Worm (Caenorhabditis elegans) whole organism, young adult: ENCODE measurements around the gene let-653.

ENCODE experiments used
- B0035.1 ChIP-seq: sonication (generic microtip); optimal IDR thresholded peaks from 2 replicates; lab custom pipeline; 2016; ENCODE audit warnings: missing genetic modification characterization, mild to moderate bottlenecking, missing compliant biosample characterization, missing genotype, missing genetic modification reagents
- K11D2.4 ChIP-seq: fragments of 200-800 bp; sonication (Bioruptor generic); IDR thresholded peaks from 2 replicates; pipeline ENCODE4 v1.3.6; 2022; ENCODE audit warnings: missing genetic modification reagents, missing genetic modification characterization, missing compliant biosample characterization
- Y79H2A.3 ChIP-seq: fragments of 200-800 bp; sonication (Bioruptor generic); conservative IDR thresholded peaks from 2 replicates; pipeline ENCODE4 v1.3.6; 2022; ENCODE audit warnings: missing genetic modification reagents, missing genetic modification characterization, missing compliant biosample characterization
- ama-1 ChIP-seq, 3 experiments: fragments of 150-350 bp in 1 of 3; sonication (generic microtip) in 2 of 3; optimal IDR thresholded peaks; 2 replicates each; lab custom pipeline; 2014 to 2018; ENCODE audit warnings: missing biosample characterization in 2 of 3, missing genetic modification characterization in 2 of 3, missing genetic modification reagents in 2 of 3
- athp-1 ChIP-seq: sonication (generic microtip); optimal IDR thresholded peaks from 2 replicates; lab custom pipeline; 2017; ENCODE audit warnings: mild to moderate bottlenecking, missing genetic modification characterization, missing compliant biosample characterization
- dpff-1 ChIP-seq: sonication (generic microtip); optimal IDR thresholded peaks from 2 replicates; lab custom pipeline; 2017; ENCODE audit warnings: mild to moderate bottlenecking, missing genetic modification characterization, missing compliant biosample characterization
- rcor-1 ChIP-seq: fragments of 200-800 bp; sonication (Bioruptor generic); IDR thresholded peaks from 2 replicates; pipeline ENCODE4 v1.3.6; 2022; ENCODE audit warnings: missing genetic modification reagents, missing genetic modification characterization, missing compliant biosample characterization
- repo-1 ChIP-seq: sonication (generic microtip); optimal IDR thresholded peaks from 2 replicates; lab custom pipeline; 2017; ENCODE audit warnings: mild to moderate bottlenecking, missing genetic modification characterization, missing compliant biosample characterization
- snpc-1.1 ChIP-seq: sonication (generic microtip); optimal IDR thresholded peaks from 2 replicates; lab custom pipeline; 2017; ENCODE audit warnings: missing genetic modification characterization, mild to moderate bottlenecking, missing compliant biosample characterization, antibody characterized with exemption, moderate library complexity, missing genotype, missing genetic modification reagents; ENCODE audit not compliant: insufficient read depth
- snpc-4 ChIP-seq, 5 experiments: fragments of 150-350 bp in 1 of 5; sonication (generic microtip) in 4 of 5; optimal IDR thresholded peaks; 2 replicates each; lab custom pipeline; 2014 to 2018; ENCODE audit warnings: missing genetic modification characterization in 5 of 5, missing biosample characterization in 3 of 5, antibody characterized with exemption in 2 of 5, mild to moderate bottlenecking in 2 of 5, missing compliant biosample characterization in 2 of 5, missing genotype in 2 of 5, moderate library complexity in 2 of 5, missing genetic modification reagents in 1 of 5
- sptf-2 ChIP-seq: fragments of 200-800 bp; sonication (Bioruptor generic); optimal IDR thresholded peaks from 2 replicates; lab custom pipeline; 2018; ENCODE audit warnings: mild to moderate bottlenecking, missing genetic modification characterization, missing compliant biosample characterization
- tbx-9 ChIP-seq: sonication (generic microtip); optimal IDR thresholded peaks from 2 replicates; lab custom pipeline; 2016; ENCODE audit warnings: borderline replicate concordance, missing genetic modification characterization, inconsistent platforms, missing compliant biosample characterization
- zfh-2 ChIP-seq: fragments of 200-800 bp; sonication (Bioruptor generic); conservative IDR thresholded peaks from 2 replicates; pipeline ENCODE4 v1.3.6; 2022; ENCODE audit warnings: missing genetic modification reagents, missing genetic modification characterization, missing compliant biosample characterization
- ztf-22 ChIP-seq: fragments of 200-800 bp; sonication (Bioruptor generic); optimal IDR thresholded peaks from 2 replicates; lab custom pipeline; 2018; ENCODE audit warnings: mild to moderate bottlenecking, missing genetic modification characterization, moderate library complexity, missing compliant biosample characterization
- ztf-25 ChIP-seq: fragments of 200-800 bp; sonication (Bioruptor generic); IDR thresholded peaks from 2 replicates; pipeline ENCODE4 v1.3.6; 2022; ENCODE audit warnings: missing genetic modification reagents, missing genetic modification characterization, missing compliant biosample characterization

Gene let-653

DNA sequence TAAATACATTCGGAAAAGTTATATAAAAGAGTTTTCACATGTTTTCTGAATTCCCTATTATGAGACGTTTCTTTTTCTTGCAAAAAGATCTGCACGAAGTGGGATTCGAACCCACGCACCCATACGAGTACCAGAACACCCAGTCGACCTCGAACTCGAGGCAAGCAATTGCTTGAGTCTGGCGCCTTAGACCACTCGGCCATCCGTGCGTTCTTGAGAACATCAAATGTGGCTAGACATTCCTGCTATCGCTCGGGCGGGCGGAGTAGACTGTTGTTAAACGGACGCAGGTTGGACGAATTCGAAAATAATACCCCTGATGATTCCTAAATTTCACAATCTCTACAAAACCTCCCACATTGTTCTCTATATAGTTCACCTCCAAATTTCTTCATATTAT is 43.0 kb downstream of the let-653 start (continued):
- TF ChIP-seq sptf-2 (GFP tag; lab: Kevin White, UChicago), result no peak
- TF ChIP-seq tbx-9 (tag; lab: Kevin White, UChicago), result no peak
- TF ChIP-seq Y79H2A.3 (GFP tag; lab: Robert Waterston, UW), result no peak

DNA sequence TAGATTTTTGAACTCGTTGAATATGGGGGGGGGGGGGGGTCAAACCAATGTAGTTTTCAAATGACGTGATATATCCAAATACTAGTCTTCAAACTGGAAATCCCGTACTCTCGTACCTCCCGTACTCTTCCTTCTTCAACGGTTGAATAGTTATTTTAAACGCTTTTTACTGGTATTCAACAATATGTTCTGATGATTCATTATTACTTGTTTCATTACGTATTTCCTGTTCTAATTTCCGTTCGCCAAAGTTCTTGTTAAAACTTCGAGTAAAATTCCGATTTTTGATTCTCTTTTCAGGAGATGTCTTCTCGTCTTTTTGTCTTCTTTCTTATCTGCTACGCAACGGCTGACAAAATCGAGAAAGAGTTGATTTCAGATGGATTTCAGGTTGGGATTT is 45.2 kb downstream of the let-653 start, which contains the start of gene nhx-9:
Gene nhx-9 (plus strand): TSS at position 301 of the 400 bp plus-strand sequence.
- TF ChIP-seq rcor-1 (no peak), dpff-1 (tag; lab: Kevin White, UChicago) (no peak), B0035.1 (tag; lab: Kevin White, UChicago) (no peak), snpc-4 (GFP tag; optimal IDR thresholded peaks at IDR 0.05; lab: Kevin White, UChicago) (no peak), snpc-4 (tag; optimal IDR thresholded peaks at IDR 0.05; lab: Kevin White, UChicago) (no peak), snpc-1.1 (tag; lab: Kevin White, UChicago) (no peak), repo-1 (tag; lab: Kevin White, UChicago) (no peak), zfh-2 (GFP tag; lab: Robert Waterston, UW) (no peak), ztf-25 (GFP tag; lab: Robert Waterston, UW) (no peak), tbx-9 (tag; lab: Kevin White, UChicago) (no peak)

DNA sequence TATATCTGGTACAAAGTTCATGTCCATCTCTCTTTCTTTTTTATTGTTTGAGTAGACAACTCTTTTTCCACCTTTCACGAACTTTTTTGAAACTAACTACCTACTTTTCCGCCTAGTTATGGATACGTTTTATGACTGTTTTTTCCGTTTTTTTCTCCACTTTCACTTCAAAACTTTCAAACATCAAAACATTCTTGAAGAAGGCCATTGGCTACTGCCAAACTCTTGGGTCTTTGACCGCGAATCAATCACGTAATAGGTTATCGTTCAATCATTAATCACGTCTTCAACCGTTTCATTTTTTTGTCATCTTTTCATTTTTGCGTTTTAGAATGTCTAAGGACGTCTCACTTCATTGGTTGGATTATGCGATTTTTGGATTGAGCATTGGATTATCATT is 51.7 kb downstream of the let-653 start, which contains the start of gene slc-5A12:
Gene slc-5A12 (plus strand): TSS at position 333 of the 400 bp plus-strand sequence.
- TF ChIP-seq athp-1 (no peak), K11D2.4 (no peak), ztf-22 (GFP tag; lab: Kevin White, UChicago) (no peak)

DNA sequence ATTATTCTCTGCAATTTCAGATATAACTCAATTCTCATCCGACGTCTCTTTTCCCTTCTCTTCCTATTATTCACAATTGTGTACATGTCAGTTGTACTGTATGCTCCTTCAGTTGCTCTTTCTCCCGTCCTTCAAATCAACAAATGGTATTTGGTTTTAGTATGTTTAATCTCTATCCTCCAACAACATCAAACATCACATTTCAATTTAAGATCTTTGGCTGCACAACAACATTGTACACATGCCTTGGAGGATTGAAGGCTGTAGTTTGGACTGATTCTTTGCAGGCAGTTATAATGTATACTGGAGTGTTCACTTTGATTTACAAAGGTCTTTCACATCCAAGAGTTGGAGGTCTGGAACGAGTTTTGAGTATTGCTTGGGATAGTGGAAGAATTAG is 53.1 kb downstream of the let-653 start:
- TF ChIP-seq K11D2.4, result 0 out of 2 replicates have a peak, but pooled peaks have one; percentile 43
- TF ChIP-seq ama-1 (optimal IDR thresholded peaks at IDR 0.05; lab: Kevin White, UChicago), result no peak
- no peak for TF ChIP-seq ama-1 (GFP tag; optimal IDR thresholded peaks at IDR 0.05; lab: Kevin White, UChicago)
